Worm (Caenorhabditis elegans): ENCODE data around the gene nhr-222.

nhr-222 gene

ce11 chrV:3551765-3552164 lies 8.5 kb upstream of the nhr-222 start, which contains the start of gene grl-28:
Gene grl-28, minus strand, starts transcription at chrV:3551865.
- no peak for TF ChIP-seq zag-1 (tag; optimal IDR thresholded peaks at IDR 0.05)
- no peak for TF ChIP-seq nhr-77 (tag; optimal IDR thresholded peaks at IDR 0.05)
- no peak for TF ChIP-seq sma-9 (GFP tag; optimal IDR thresholded peaks at IDR 0.05)
- no peak for TF ChIP-seq sma-9 (tag; optimal IDR thresholded peaks at IDR 0.05)
- TF ChIP-seq lin-11 (tag; optimal IDR thresholded peaks at IDR 0.05) = no peak
- no peak for TF ChIP-seq alr-1 (tag; optimal IDR thresholded peaks at IDR 0.05)
- no peak for TF ChIP-seq ztf-11 (tag; optimal IDR thresholded peaks at IDR 0.05)
- no peak for TF ChIP-seq egl-27 (tag; optimal IDR thresholded peaks at IDR 0.05)
- no peak for TF ChIP-seq aly-2 (tag; optimal IDR thresholded peaks at IDR 0.05)
- no peak for TF ChIP-seq nhr-12 (tag; optimal IDR thresholded peaks at IDR 0.05)
- TF ChIP-seq ceh-82 (tag; optimal IDR thresholded peaks at IDR 0.05) = no peak

DNA sequence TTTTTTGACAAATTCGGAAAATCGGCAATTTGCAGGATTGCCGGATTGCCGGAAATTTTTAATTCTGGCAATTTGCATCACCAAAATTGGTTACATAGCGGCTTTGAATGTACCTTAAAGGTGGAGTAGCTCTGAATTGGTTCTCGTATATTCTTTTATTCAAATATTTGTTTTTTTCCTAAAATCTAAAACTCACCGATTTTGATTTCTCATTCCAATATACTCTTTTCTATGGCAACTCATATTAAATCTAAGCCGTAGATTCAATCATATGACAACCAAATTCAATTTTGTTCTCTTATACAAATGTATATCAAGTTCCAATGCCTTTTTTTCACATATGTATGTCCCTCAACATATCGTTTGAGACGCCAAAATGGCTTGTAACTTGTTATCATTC lies 6.3 kb upstream of the nhr-222 start, which contains the start of gene sri-21:
Gene sri-21, plus strand, starts transcription at position 301 of the 400 bp plus-strand sequence.
- TF ChIP-seq nhr-6 (tag; optimal IDR thresholded peaks at IDR 0.05) = no peak

- TF ChIP-seq elt-1 (tag; optimal IDR thresholded peaks at IDR 0.05) (no peak), unc-55 (GFP tag; optimal IDR thresholded peaks at IDR 0.05) (no peak), alr-1 (tag; optimal IDR thresholded peaks at IDR 0.05) (no peak), Y55F3AM.14 (GFP tag; optimal IDR thresholded peaks at IDR 0.05) (no peak), aly-2 (tag; optimal IDR thresholded peaks at IDR 0.05) (no peak), ceh-82 (tag; optimal IDR thresholded peaks at IDR 0.05) (no peak), C34F6.9 (tag; optimal IDR thresholded peaks at IDR 0.05) (no peak), nhr-77 (tag; optimal IDR thresholded peaks at IDR 0.05) (no peak), ztf-11 (tag; optimal IDR thresholded peaks at IDR 0.05) (no peak), F13H6.1 (tag; optimal IDR thresholded peaks at IDR 0.05) (no peak), mdl-1 (tag; optimal IDR thresholded peaks at IDR 0.05) (no peak)
These were observed 5.6 kb upstream of the nhr-222 start, which contains the start of gene srw-130 for ce11 chrV:3548798-3549197. Gene srw-130, minus strand, starts transcription at chrV:3548898.

- no peak for TF ChIP-seq elt-1 (tag; optimal IDR thresholded peaks at IDR 0.05)
- no peak for TF ChIP-seq ztf-1 (GFP tag; conservative IDR thresholded peaks at IDR 0.05)
- TF ChIP-seq nhr-6 (tag; optimal IDR thresholded peaks at IDR 0.05) = no peak
- TF ChIP-seq ceh-16 (tag; optimal IDR thresholded peaks at IDR 0.05) = no peak
- TF ChIP-seq nhr-129 (tag; optimal IDR thresholded peaks at IDR 0.05) = no peak
- TF ChIP-seq R02D3.7 (tag; optimal IDR thresholded peaks at IDR 0.05) = no peak
- TF ChIP-seq F13H6.1 (tag; optimal IDR thresholded peaks at IDR 0.05) = no peak
- no peak for TF ChIP-seq ZK546.5 (tag; optimal IDR thresholded peaks at IDR 0.05)
- TF ChIP-seq mab-5 (tag; optimal IDR thresholded peaks at IDR 0.05) = no peak
- TF ChIP-seq snpc-4 (tag; optimal IDR thresholded peaks at IDR 0.05) = no peak
- TF ChIP-seq unc-39 (tag; optimal IDR thresholded peaks at IDR 0.05) = no peak
- no peak for TF ChIP-seq ceh-82 (tag; optimal IDR thresholded peaks at IDR 0.05)
- no peak for TF ChIP-seq alr-1 (tag; optimal IDR thresholded peaks at IDR 0.05)
- TF ChIP-seq peb-1 (tag; optimal IDR thresholded peaks at IDR 0.05) = no peak
- TF ChIP-seq gmeb-1 (tag; optimal IDR thresholded peaks at IDR 0.05) = no peak
- no peak for TF ChIP-seq sma-9 (GFP tag; optimal IDR thresholded peaks at IDR 0.05)
- TF ChIP-seq sma-9 (tag; optimal IDR thresholded peaks at IDR 0.05) = no peak
- TF ChIP-seq unc-62 (GFP tag; optimal IDR thresholded peaks at IDR 0.05) = no peak
- TF ChIP-seq lsy-2 (tag; optimal IDR thresholded peaks at IDR 0.05) = no peak
- no peak for TF ChIP-seq ztf-11 (tag; optimal IDR thresholded peaks at IDR 0.05)
- no peak for TF ChIP-seq blmp-1 (tag; optimal IDR thresholded peaks at IDR 0.05; ENCODE audit: insufficient read depth)
These were observed 3.3 kb upstream of the nhr-222 start, which contains the start of gene srbc-68 for ce11 chrV:3546517-3546916. Gene srbc-68, minus strand, starts transcription at chrV:3546617.

DNA sequence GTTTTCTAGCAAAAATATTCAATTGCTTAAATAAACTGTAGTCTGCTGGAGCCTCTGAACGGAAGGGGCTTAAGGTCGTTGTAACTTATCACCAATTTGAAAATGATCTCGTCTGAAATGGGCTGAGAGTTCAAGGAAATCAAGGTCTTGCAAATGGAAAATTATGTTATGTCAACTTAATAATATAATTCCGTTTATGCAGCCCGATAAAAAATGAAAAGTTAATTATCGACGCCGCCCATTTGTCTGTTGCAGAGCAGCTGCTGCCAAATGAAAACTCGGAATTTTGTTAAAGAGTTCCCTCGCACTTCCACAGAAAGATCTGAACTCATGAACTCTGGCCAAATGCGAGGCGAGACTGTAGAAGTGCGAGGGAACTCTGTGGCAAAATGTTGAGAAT lies 2.1 kb downstream of the nhr-222 start, which contains the start of gene srbc-67:
Gene srbc-67, minus strand, starts transcription at position 101 of the 400 bp plus-strand sequence.
- TF ChIP-seq skn-1 (tag; optimal IDR thresholded peaks at IDR 0.05) (no peak), ceh-82 (tag; optimal IDR thresholded peaks at IDR 0.05) (no peak), fos-1 (tag; optimal IDR thresholded peaks at IDR 0.05) (no peak), nhr-129 (tag; optimal IDR thresholded peaks at IDR 0.05) (no peak), ceh-16 (tag; optimal IDR thresholded peaks at IDR 0.05) (no peak), egl-27 (tag; optimal IDR thresholded peaks at IDR 0.05) (no peak), nhr-11 (tag; optimal IDR thresholded peaks at IDR 0.05) (no peak), nhr-6 (tag; optimal IDR thresholded peaks at IDR 0.05) (no peak), R02D3.7 (tag; optimal IDR thresholded peaks at IDR 0.05) (no peak), F13H6.1 (tag; optimal IDR thresholded peaks at IDR 0.05) (no peak)

Measured in whole organism, L2 larva.